Worm (Caenorhabditis elegans) whole organism, midembryonic: ENCODE data around the gene C02B10.4.
"Not testable (repeated sequence)": the region's sequence is repeated elsewhere in the genome, so short reads cannot be mapped to it uniquely, and the experiment has no call there.

Experiments used
- T22C8.4 ChIP-seq: fragments of 200-800 bp; sonication (Bioruptor generic); IDR thresholded peaks from 2 replicates; pipeline ENCODE4 v1.3.6; 2022; ENCODE audit warnings: missing genetic modification characterization, missing compliant biosample characterization
- cog-1 ChIP-seq: sonication (generic microtip); optimal IDR thresholded peaks from 2 replicates; lab custom pipeline; 2016; ENCODE audit warnings: missing genetic modification characterization, missing compliant biosample characterization
- flt-1 ChIP-seq: fragments of 200-800 bp; sonication (Bioruptor generic); IDR thresholded peaks from 2 replicates; pipeline ENCODE4 v1.3.6; 2022; ENCODE audit warnings: missing genetic modification characterization, missing compliant biosample characterization
- klf-2 ChIP-seq: fragments of 200-800 bp; sonication (Bioruptor generic); conservative IDR thresholded peaks from 2 replicates; pipeline ENCODE4 v1.3.6; 2022; ENCODE audit warnings: missing genetic modification reagents, missing genetic modification characterization, missing compliant biosample characterization
- med-1 ChIP-seq: sonication (generic microtip); optimal IDR thresholded peaks from 2 replicates; lab custom pipeline; 2017; ENCODE audit warnings: missing genetic modification characterization, mild to moderate bottlenecking, missing compliant biosample characterization, antibody characterized with exemption, missing genetic modification reagents; ENCODE audit not compliant: insufficient read depth
- ref-1 ChIP-seq: fragments of 200-800 bp; sonication (Bioruptor generic); conservative IDR thresholded peaks from 2 replicates; pipeline ENCODE4 v1.3.6; 2022; ENCODE audit warnings: missing genetic modification reagents, missing genetic modification characterization, missing compliant biosample characterization
- tab-1 ChIP-seq: fragments of 200-800 bp; sonication (Bioruptor generic); IDR thresholded peaks from 2 replicates; pipeline ENCODE4 v1.3.6; 2022; ENCODE audit warnings: missing genetic modification characterization, missing compliant biosample characterization
- ztf-23 ChIP-seq: fragments of 200-800 bp; sonication (Bioruptor generic); IDR thresholded peaks from 2 replicates; pipeline ENCODE4 v1.3.6; 2022; ENCODE audit warnings: missing genetic modification reagents, missing genetic modification characterization, missing compliant biosample characterization
- ztf-29 ChIP-seq: fragments of 200-800 bp; sonication (Bioruptor generic); IDR thresholded peaks from 2 replicates; pipeline ENCODE4 v1.3.6; 2022; ENCODE audit warnings: missing genetic modification reagents, missing genetic modification characterization, missing compliant biosample characterization

Gene C02B10.4

DNA sequence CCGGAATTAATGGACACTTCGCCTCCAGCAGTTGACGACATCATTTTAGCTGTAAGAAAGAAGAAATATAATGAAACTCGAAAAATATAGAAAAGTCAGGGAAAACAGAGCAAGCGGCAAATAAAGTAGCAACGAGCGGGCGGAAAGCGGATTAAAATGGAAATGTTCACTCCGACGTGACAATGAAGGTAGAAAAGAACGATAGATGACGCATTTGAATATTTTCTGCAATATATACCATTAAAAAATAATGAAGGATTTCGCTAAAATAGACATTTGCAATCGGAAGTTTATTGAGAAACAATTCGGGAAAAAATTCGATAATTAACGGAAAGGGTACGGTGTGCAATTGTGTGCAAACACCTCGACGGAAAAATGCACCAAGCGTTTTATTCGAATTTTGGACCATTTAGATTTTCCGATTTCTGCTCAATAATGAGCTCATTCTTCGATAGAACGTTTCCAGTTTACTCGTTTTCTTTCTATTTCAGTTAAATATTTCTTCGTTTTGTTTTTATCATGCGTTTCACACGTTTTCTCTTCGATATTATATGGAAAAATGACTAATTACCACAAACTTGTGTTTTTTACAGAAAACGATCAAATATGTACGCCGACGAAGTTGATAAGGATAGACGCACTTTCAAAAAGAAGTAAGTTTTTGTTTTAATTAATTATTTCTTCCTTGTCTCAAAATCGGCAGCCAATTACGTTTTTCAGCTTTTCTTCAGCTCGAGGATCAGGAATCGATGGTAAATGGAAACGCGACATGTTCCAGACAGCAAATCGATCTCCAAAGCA lies at the start of gene C02B10.4, which contains the start of gene snpn-1:
Gene C02B10.4 (plus strand): TSS at position 594 of the 801 bp plus-strand sequence.
Gene snpn-1 (minus strand): TSS at position 51 of the 801 bp plus-strand sequence.
- peak; percentile 60; the same call in 1 of the 2 replicates for TF ChIP-seq T22C8.4 (GFP tag; lab: Robert Waterston, UW)
- TF ChIP-seq med-1 (GFP tag; lab: Kevin White, UChicago): no peak

DNA sequence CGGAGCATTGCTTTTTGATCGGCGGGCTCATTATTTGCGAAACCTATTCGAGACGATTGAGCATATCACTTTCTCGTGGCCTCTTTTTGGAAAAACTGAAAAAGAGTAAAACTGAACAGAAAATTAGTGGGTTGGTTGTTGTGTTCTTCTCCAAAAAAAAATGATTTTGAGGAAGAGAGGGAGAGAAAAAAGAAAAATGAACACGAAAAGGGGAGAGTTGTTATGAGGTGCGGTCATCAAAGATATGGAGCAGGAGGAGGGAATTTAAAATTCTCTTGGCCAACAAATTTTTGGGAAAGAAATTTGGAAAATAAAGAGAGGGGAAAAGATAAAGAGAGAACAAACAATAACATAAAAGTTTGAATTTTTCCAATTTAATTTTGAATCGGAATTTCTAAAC lies 46.0 kb upstream of the C02B10.4 start, which contains the start of gene hot-9:
Gene hot-9 (minus strand): TSS at position 101 of the 400 bp plus-strand sequence.
- TF ChIP-seq ref-1 (GFP tag; lab: Robert Waterston, UW): no peak
- TF ChIP-seq T22C8.4 (GFP tag; lab: Robert Waterston, UW): no peak
- TF ChIP-seq ztf-29 (GFP tag; lab: Robert Waterston, UW): no peak
- no peak for TF ChIP-seq tab-1 (GFP tag; lab: Robert Waterston, UW)
- TF ChIP-seq med-1 (GFP tag; lab: Kevin White, UChicago): no peak
- TF ChIP-seq cog-1: no peak
- no peak for TF ChIP-seq klf-2 (GFP tag; lab: Robert Waterston, UW)
- TF ChIP-seq flt-1 (GFP tag; lab: Robert Waterston, UW): no peak
- TF ChIP-seq ztf-23: no peak

DNA sequence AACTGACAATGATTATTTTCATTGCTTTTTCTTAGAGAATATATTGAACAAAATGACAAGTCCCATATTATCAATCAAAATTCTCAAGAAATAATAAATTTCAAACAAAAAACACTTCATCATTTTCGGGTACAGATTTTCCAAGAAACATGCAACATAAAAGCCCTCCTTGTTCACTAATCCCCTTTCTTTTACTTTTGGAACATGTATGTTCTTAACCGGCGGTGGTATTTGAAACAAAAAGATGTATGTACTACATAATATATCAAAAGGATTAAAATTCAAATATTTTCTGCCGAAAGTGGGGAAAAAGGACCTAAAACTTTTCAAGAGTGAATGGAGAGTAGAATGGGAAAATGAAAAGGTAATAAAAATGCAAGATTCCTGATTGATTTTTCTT lies 37.1 kb upstream of the C02B10.4 start:
- TF ChIP-seq T22C8.4 (GFP tag; lab: Robert Waterston, UW) (no peak), med-1 (GFP tag; lab: Kevin White, UChicago) (no peak), ztf-29 (GFP tag; lab: Robert Waterston, UW) (no peak), flt-1 (GFP tag; lab: Robert Waterston, UW) (no peak), cog-1 (no peak), ztf-23 (no peak), ref-1 (GFP tag; lab: Robert Waterston, UW) (no peak), tab-1 (GFP tag; lab: Robert Waterston, UW) (no peak), klf-2 (GFP tag; lab: Robert Waterston, UW) (no peak)

DNA sequence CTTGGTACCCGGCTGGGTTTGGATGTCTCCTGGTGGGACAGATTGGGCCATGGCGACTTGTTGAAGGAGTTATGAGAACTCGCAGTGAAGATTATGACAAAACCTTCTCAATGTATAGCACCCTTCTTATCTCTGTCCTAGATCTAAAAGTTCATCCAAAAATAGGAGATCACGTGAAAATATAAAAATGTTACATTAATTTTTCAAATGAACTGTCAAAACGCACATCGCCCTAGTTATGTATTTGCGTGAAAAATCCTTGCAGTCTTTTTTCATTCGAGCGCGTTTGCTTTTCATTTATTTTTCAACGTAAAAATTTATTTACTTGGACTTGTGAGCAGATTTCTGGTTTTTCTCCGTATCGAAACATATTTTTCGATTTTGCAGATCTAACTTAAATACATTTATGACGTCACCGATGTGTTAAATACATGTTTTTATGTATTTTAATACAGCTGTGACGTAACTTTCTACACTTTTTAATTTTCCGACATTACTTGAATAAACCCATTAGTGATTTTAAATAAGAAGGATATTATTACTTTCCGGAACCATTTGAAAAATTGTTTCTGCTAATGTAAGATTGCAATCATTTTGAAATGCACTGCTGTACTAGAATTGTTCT lies 35.3 kb upstream of the C02B10.4 start, which contains the start of gene msp-55:
Gene msp-55 (minus strand): TSS at position 51 of the 625 bp plus-strand sequence.
- no peak for TF ChIP-seq cog-1
- no peak for TF ChIP-seq ztf-29 (GFP tag; lab: Robert Waterston, UW)
- no peak for TF ChIP-seq tab-1 (GFP tag; lab: Robert Waterston, UW)
- no peak for TF ChIP-seq T22C8.4 (GFP tag; lab: Robert Waterston, UW)
- no peak for TF ChIP-seq med-1 (GFP tag; lab: Kevin White, UChicago)
- no peak for TF ChIP-seq flt-1 (GFP tag; lab: Robert Waterston, UW)
- no peak for TF ChIP-seq ztf-23
- TF ChIP-seq klf-2 (GFP tag; lab: Robert Waterston, UW): no peak
- no peak for TF ChIP-seq ref-1 (GFP tag; lab: Robert Waterston, UW)

DNA sequence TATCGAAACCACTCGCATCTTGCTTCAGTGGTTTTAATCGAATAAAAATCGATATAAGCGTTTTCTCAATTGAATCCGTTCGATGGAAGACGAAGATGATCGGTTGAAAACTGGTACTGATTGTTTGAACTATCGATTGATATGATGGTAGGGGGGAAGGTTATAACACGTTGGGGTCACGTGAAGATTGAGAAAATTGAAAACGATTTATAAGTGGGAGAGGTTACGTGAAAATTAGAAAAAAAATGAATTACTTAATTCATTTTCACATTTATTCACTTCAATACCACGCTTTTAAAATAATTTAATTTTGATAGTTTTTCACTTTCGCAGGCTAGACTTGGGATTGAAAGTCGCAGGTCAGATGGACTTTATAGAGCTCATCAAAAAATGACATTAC lies 30.4 kb upstream of the C02B10.4 start, which contains the start of gene C09B9.7:
Gene C09B9.7 (minus strand): TSS at position 101 of the 400 bp plus-strand sequence.
- TF ChIP-seq flt-1 (GFP tag; lab: Robert Waterston, UW) (no peak), tab-1 (GFP tag; lab: Robert Waterston, UW) (no peak), med-1 (GFP tag; lab: Kevin White, UChicago) (no peak)

DNA sequence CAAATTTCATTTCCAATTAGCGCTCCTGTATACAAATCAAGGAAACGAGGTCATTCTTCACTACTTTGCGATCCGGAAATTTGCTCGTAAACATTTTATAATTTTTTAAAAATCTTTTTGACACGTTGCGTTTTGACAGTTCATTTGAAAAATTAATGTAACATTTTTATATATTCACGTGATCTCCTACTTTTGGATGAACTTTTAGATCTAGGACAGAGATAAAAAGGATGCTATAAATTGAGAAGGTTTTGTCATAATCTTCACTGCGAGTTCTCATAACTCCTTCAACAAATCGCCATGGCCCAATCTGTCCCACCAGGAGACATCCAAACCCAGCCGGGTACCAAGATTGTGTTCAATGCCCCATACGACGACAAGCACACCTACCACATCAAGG lies 29.1 kb upstream of the C02B10.4 start, which contains the start of gene msp-57:
Gene msp-57 (plus strand): TSS at position 301 of the 400 bp plus-strand sequence.
- not testable (repeated sequence) for TF ChIP-seq cog-1; klf-2 (GFP tag; lab: Robert Waterston, UW); med-1 (GFP tag; lab: Kevin White, UChicago)

DNA sequence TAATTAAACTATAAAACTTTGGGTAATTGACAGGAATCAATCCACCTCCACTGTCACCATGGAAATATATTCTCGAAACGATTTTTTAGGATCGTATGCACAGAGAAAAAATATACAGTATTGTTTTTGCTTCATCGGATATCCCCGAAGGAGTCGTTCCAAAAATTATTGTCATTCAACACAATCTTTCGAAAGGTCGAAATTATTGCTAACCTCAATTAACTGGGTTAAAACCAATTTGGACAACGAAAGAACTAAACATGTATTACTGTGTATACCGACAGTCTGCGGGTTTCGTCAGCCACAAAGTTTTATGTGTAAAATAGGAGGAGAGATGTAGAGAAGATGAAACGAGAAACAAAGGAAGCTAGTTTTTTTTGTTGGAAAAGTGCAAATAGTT lies 28.1 kb upstream of the C02B10.4 start:
- TF ChIP-seq ref-1 (GFP tag; lab: Robert Waterston, UW) (no peak), klf-2 (GFP tag; lab: Robert Waterston, UW) (no peak), ztf-23 (no peak), T22C8.4 (GFP tag; lab: Robert Waterston, UW) (no peak), med-1 (GFP tag; lab: Kevin White, UChicago) (no peak), flt-1 (GFP tag; lab: Robert Waterston, UW) (no peak), tab-1 (GFP tag; lab: Robert Waterston, UW) (no peak), ztf-29 (GFP tag; lab: Robert Waterston, UW) (no peak)

DNA sequence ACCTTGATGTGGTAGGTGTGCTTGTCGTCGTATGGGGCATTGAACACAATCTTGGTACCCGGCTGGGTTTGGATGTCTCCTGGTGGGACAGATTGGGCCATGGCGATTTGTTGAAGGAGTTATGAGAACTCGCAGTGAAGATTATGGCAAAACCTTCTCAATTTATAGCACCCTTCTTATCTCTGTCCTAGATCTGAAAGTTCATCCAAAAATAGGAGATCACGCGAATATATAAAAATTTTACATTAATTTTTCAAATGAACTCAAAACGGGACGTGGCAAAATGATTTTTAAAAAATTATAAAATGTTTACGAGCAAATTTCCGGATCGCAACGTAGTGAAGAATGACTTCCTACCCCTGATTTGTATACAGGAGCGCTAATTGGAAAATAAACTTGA lies 26.4 kb upstream of the C02B10.4 start, which contains the start of gene msp-53:
Gene msp-53 (minus strand): TSS at position 101 of the 400 bp plus-strand sequence.
- TF ChIP-seq cog-1; ref-1 (GFP tag; lab: Robert Waterston, UW); klf-2 (GFP tag; lab: Robert Waterston, UW): not testable (repeated sequence)

DNA sequence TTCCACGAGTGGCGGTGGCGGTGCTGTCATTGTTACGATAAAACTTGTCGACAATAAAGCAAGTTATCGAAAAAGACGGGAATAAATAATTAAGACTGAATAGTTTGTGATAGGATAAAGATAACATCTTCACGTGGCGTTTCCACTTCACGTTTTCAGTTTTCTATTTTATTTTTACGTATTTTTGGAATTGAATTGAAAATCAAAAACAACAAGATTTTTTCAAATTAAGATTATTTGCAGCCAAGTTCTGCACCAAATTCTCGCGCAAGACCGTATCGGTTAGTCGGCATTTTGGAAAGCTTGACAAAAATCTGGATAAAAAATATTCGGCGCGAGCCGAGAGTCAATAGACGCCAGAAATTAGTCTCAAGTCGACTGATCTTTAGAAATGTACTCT lies 24.5 kb upstream of the C02B10.4 start, which contains the start of gene ttbk-2.2:
Gene ttbk-2.2 (minus strand): TSS at position 101 of the 400 bp plus-strand sequence.
- not testable (repeated sequence) for TF ChIP-seq ztf-29 (GFP tag; lab: Robert Waterston, UW); med-1 (GFP tag; lab: Kevin White, UChicago); ref-1 (GFP tag; lab: Robert Waterston, UW)
